Worm (Caenorhabditis elegans): ENCODE data around the gene ccpp-6.

- TF ChIP-seq syd-9 (tag; optimal IDR thresholded peaks at IDR 0.05) (no peak), ahr-1 (tag; optimal IDR thresholded peaks at IDR 0.05) (no peak), sox-2 (GFP tag; IDR thresholded peaks at IDR 0.05) (no peak), ama-1 (optimal IDR thresholded peaks at IDR 0.05) (no peak), elt-2 (tag; optimal IDR thresholded peaks at IDR 0.05) (no peak)
These were observed 29.2 kb upstream of the ccpp-6 start, which contains the start of gene EEED8.2 for ce11 chrII:5416204-5416764.

All from whole organism, late embryonic.